Fruit fly (Drosophila melanogaster): ENCODE results near the gene CG33310.

Gene CG33310

dm6 chr2L:15067832-15068231, 41.1 kb downstream of the CG33310 start (continued):
- no peak for TF ChIP-seq sima (GFP tag; optimal IDR thresholded peaks at IDR 0.05)
- TF ChIP-seq psq (GFP tag; optimal IDR thresholded peaks at IDR 0.05): peak; percentile 49
- TF ChIP-seq CG3847 (GFP tag; IDR thresholded peaks at IDR 0.05): peak; percentile 56; the same call in 1 of the 2 replicates
- TF ChIP-seq maf-S (GFP tag; optimal IDR thresholded peaks at IDR 0.05): peak; percentile 12
- no peak for TF ChIP-seq CG3838 (GFP tag; optimal IDR thresholded peaks at IDR 0.05)
- no peak for TF ChIP-seq zfh2 (GFP tag; optimal IDR thresholded peaks at IDR 0.05)
- peak; percentile 60 for TF ChIP-seq jumu (GFP tag; optimal IDR thresholded peaks at IDR 0.05)
- TF ChIP-seq CG10147 (GFP tag; optimal IDR thresholded peaks at IDR 0.05): peak; percentile 52
- TF ChIP-seq CG7928 (GFP tag; optimal IDR thresholded peaks at IDR 0.05): peak; percentile 52
- no peak for TF ChIP-seq CG43689 (GFP tag; IDR thresholded peaks at IDR 0.05)
- peak; percentile 97 for TF ChIP-seq HmgZ (tag; optimal IDR thresholded peaks at IDR 0.05)
- no peak for TF ChIP-seq CG11696 (GFP tag; IDR thresholded peaks at IDR 0.05)
- no peak for TF ChIP-seq eve (GFP tag; optimal IDR thresholded peaks at IDR 0.05)
- TF ChIP-seq CG12744 (GFP tag; optimal IDR thresholded peaks at IDR 0.05): no peak
- peak; percentile 82; the same call in 2 of the 3 replicates for TF ChIP-seq CG2199 (GFP tag; IDR thresholded peaks at IDR 0.05)
- TF ChIP-seq Gsc (GFP tag; IDR thresholded peaks at IDR 0.05): no peak
- peak; percentile 85 for TF ChIP-seq CG14710 (tag; optimal IDR thresholded peaks at IDR 0.05)
- peak; percentile 76 for TF ChIP-seq Fer1 (GFP tag; optimal IDR thresholded peaks at IDR 0.05)
- 0 out of 2 replicates have a peak, but pooled peaks have one; percentile 18 for TF ChIP-seq CG4360 (GFP tag; IDR thresholded peaks at IDR 0.05)
- TF ChIP-seq klu (GFP tag; IDR thresholded peaks at IDR 0.05): peak; percentile 19; the same call in 1 of the 2 replicates
- peak; percentile 52 for TF ChIP-seq gsb-n (tag; optimal IDR thresholded peaks at IDR 0.05)
- TF ChIP-seq al (GFP tag; IDR thresholded peaks at IDR 0.05): no peak
- peak; percentile 28 for TF ChIP-seq nerfin-1 (tag; optimal IDR thresholded peaks at IDR 0.05)
- TF ChIP-seq schlank (tag; optimal IDR thresholded peaks at IDR 0.05): no peak
- TF ChIP-seq CG10654 (GFP tag; optimal IDR thresholded peaks at IDR 0.05): peak; percentile 37
- no peak for TF ChIP-seq ems (GFP tag; optimal IDR thresholded peaks at IDR 0.05)
- peak; percentile 64; the same call in 2 of the 3 replicates for TF ChIP-seq Dbx (GFP tag; IDR thresholded peaks at IDR 0.05)
- no peak for TF ChIP-seq fru (optimal IDR thresholded peaks at IDR 0.05)
- TF ChIP-seq zen2 (GFP tag; IDR thresholded peaks at IDR 0.05; ENCODE audit: partially characterized antibody): no peak; the same call in 2 of the 3 replicates
- peak; percentile 62 for TF ChIP-seq CG32532 (GFP tag; IDR thresholded peaks at IDR 0.05)
- TF ChIP-seq CG13287 (GFP tag; IDR thresholded peaks at IDR 0.05; ENCODE audit: partially characterized antibody): peak; percentile 90
- TF ChIP-seq CG13894 (tag; optimal IDR thresholded peaks at IDR 0.05): peak; percentile 80
- TF ChIP-seq oc (tag; optimal IDR thresholded peaks at IDR 0.05): no peak
- no peak for TF ChIP-seq CG7372 (GFP tag; IDR thresholded peaks at IDR 0.05)
- TF ChIP-seq CG2116 (GFP tag; optimal IDR thresholded peaks at IDR 0.05): peak; percentile 74
- TF ChIP-seq fd96Cb (tag; optimal IDR thresholded peaks at IDR 0.05): no peak
- no peak for TF ChIP-seq CG17328 (GFP tag; IDR thresholded peaks at IDR 0.05)
- TF ChIP-seq dimm (GFP tag; IDR thresholded peaks at IDR 0.05): no peak
- no peak for TF ChIP-seq Jarid2 (GFP tag; optimal IDR thresholded peaks at IDR 0.05)
- no peak for TF ChIP-seq CG1529 (GFP tag; optimal IDR thresholded peaks at IDR 0.05)
- TF ChIP-seq h (optimal IDR thresholded peaks at IDR 0.05): no peak
- TF ChIP-seq ftz-f1 (GFP tag; optimal IDR thresholded peaks at IDR 0.05): peak; percentile 71
- no peak for TF ChIP-seq cato (GFP tag; optimal IDR thresholded peaks at IDR 0.05; ENCODE audit: borderline replicate concordance)
- TF ChIP-seq Drgx (GFP tag; IDR thresholded peaks at IDR 0.05): no peak
- TF ChIP-seq Mrtf (GFP tag; IDR thresholded peaks at IDR 0.05): no peak
- peak; percentile 47 for TF ChIP-seq NfI (GFP tag; optimal IDR thresholded peaks at IDR 0.05)
- TF ChIP-seq CG11085 (GFP tag; IDR thresholded peaks at IDR 0.05): peak; percentile 31; the same call in 1 of the 2 replicates
- TF ChIP-seq Atf-2 (GFP tag; optimal IDR thresholded peaks at IDR 0.05): no peak
- TF ChIP-seq CG15696 (tag; optimal IDR thresholded peaks at IDR 0.05): peak; percentile 20
- peak; percentile 29 for TF ChIP-seq tap (tag; optimal IDR thresholded peaks at IDR 0.05)
- TF ChIP-seq CG6683 (GFP tag; optimal IDR thresholded peaks at IDR 0.05): peak; percentile 19
- no peak for TF ChIP-seq CG16863 (GFP tag; optimal IDR thresholded peaks at IDR 0.05)
- TF ChIP-seq Awh (GFP tag; IDR thresholded peaks at IDR 0.05): no peak
